Worm (Caenorhabditis elegans) whole organism, young adult: ENCODE data around the gene sdz-26.

ENCODE experiments used
- B0035.1 ChIP-seq: sonication (generic microtip); optimal IDR thresholded peaks from 2 replicates; lab custom pipeline; 2016; ENCODE audit warnings: missing genetic modification characterization, mild to moderate bottlenecking, missing compliant biosample characterization, missing genotype, missing genetic modification reagents
- D2030.7 ChIP-seq: fragments of 200-800 bp; sonication (Bioruptor generic); IDR thresholded peaks from 2 replicates; pipeline ENCODE4 v1.3.6; 2022; ENCODE audit warnings: missing genetic modification reagents, missing genetic modification characterization, missing compliant biosample characterization
- F10E7.11 ChIP-seq: sonication (generic microtip); optimal IDR thresholded peaks from 2 replicates; lab custom pipeline; 2017; ENCODE audit warnings: mild to moderate bottlenecking, missing genetic modification characterization, moderate library complexity, missing compliant biosample characterization
- F37B4.10 ChIP-seq: fragments of 200-800 bp; sonication (Bioruptor generic); IDR thresholded peaks from 2 replicates; pipeline ENCODE4 v1.3.6; 2022; ENCODE audit warnings: missing genetic modification characterization, missing compliant biosample characterization
- F52B5.7 ChIP-seq: sonication (generic microtip); optimal IDR thresholded peaks from 2 replicates; lab custom pipeline; 2016; ENCODE audit warnings: mild to moderate bottlenecking, missing genetic modification characterization, missing compliant biosample characterization
- F57C9.4 ChIP-seq: sonication (generic microtip); optimal IDR thresholded peaks from 2 replicates; lab custom pipeline; 2017; ENCODE audit warnings: mild to moderate bottlenecking, missing genetic modification characterization, missing compliant biosample characterization
- K11D2.4 ChIP-seq: fragments of 200-800 bp; sonication (Bioruptor generic); IDR thresholded peaks from 2 replicates; pipeline ENCODE4 v1.3.6; 2022; ENCODE audit warnings: missing genetic modification reagents, missing genetic modification characterization, missing compliant biosample characterization
- T26A5.8 ChIP-seq: sonication (generic microtip); optimal IDR thresholded peaks from 2 replicates; lab custom pipeline; 2016; ENCODE audit warnings: missing genetic modification characterization, missing compliant biosample characterization
- Y53G8AR.9 ChIP-seq: fragments of 200-800 bp; sonication (Bioruptor generic); conservative IDR thresholded peaks from 2 replicates; pipeline ENCODE4 v1.3.6; 2022; ENCODE audit warnings: missing genetic modification reagents, missing genetic modification characterization, missing compliant biosample characterization
- Y79H2A.3 ChIP-seq: fragments of 200-800 bp; sonication (Bioruptor generic); conservative IDR thresholded peaks from 2 replicates; pipeline ENCODE4 v1.3.6; 2022; ENCODE audit warnings: missing genetic modification reagents, missing genetic modification characterization, missing compliant biosample characterization
- akir-1 ChIP-seq: fragments of 200-800 bp; sonication (Bioruptor generic); optimal IDR thresholded peaks from 2 replicates; lab custom pipeline; 2018; ENCODE audit warnings: mild to moderate bottlenecking, missing genetic modification characterization, moderate library complexity, missing compliant biosample characterization
- ama-1 ChIP-seq, 3 experiments: fragments of 150-350 bp in 1 of 3; sonication (generic microtip) in 2 of 3; optimal IDR thresholded peaks; 2 replicates each; lab custom pipeline; 2014 to 2018; ENCODE audit warnings: missing biosample characterization in 2 of 3, missing genetic modification characterization in 2 of 3, missing genetic modification reagents in 2 of 3
- aptf-2 ChIP-seq: fragments of 200-800 bp; sonication (Bioruptor generic); conservative IDR thresholded peaks from 2 replicates; pipeline ENCODE4 v1.3.6; 2022; ENCODE audit warnings: missing genetic modification reagents, missing genetic modification characterization, missing compliant biosample characterization
- atf-7 ChIP-seq: sonication (generic microtip); optimal IDR thresholded peaks from 2 replicates; lab custom pipeline; 2017; ENCODE audit warnings: mild to moderate bottlenecking, missing genetic modification characterization, missing compliant biosample characterization
- athp-1 ChIP-seq: sonication (generic microtip); optimal IDR thresholded peaks from 2 replicates; lab custom pipeline; 2017; ENCODE audit warnings: mild to moderate bottlenecking, missing genetic modification characterization, missing compliant biosample characterization
- ccch-3 ChIP-seq: fragments of 200-800 bp; sonication (Bioruptor generic); optimal IDR thresholded peaks from 2 replicates; lab custom pipeline; 2018; ENCODE audit warnings: mild to moderate bottlenecking, missing genetic modification characterization, missing compliant biosample characterization
- ceh-58 ChIP-seq: fragments of 200-800 bp; sonication (Bioruptor generic); IDR thresholded peaks from 2 replicates; pipeline ENCODE4 v1.3.6; 2022; ENCODE audit warnings: missing genetic modification characterization, missing compliant biosample characterization
- dpff-1 ChIP-seq: sonication (generic microtip); optimal IDR thresholded peaks from 2 replicates; lab custom pipeline; 2017; ENCODE audit warnings: mild to moderate bottlenecking, missing genetic modification characterization, missing compliant biosample characterization
- egl-44 ChIP-seq: fragments of 200-800 bp; sonication (Bioruptor generic); IDR thresholded peaks from 2 replicates; pipeline ENCODE4 v1.3.6; 2022; ENCODE audit warnings: missing genetic modification reagents, missing genetic modification characterization, missing compliant biosample characterization
- ekl-4 ChIP-seq: fragments of 200-800 bp; sonication (Bioruptor generic); IDR thresholded peaks from 2 replicates; pipeline ENCODE4 v1.3.6; 2022; ENCODE audit warnings: missing genetic modification reagents, missing genetic modification characterization, missing compliant biosample characterization
- hlh-12 ChIP-seq: sonication (generic microtip); optimal IDR thresholded peaks from 2 replicates; lab custom pipeline; 2016; ENCODE audit warnings: missing genetic modification characterization, missing compliant biosample characterization
- hrde-1 ChIP-seq: sonication (generic microtip); optimal IDR thresholded peaks from 2 replicates; lab custom pipeline; 2016; ENCODE audit warnings: missing genetic modification characterization, mild to moderate bottlenecking, missing compliant biosample characterization, moderate library complexity, missing genotype, missing genetic modification reagents, borderline replicate concordance
- hsf-1 ChIP-seq: fragments of 200-800 bp; sonication (Bioruptor generic); IDR thresholded peaks from 2 replicates; pipeline ENCODE4 v1.3.6; 2022; ENCODE audit warnings: missing genetic modification reagents, missing genetic modification characterization, missing compliant biosample characterization
- lag-1 ChIP-seq: fragments of 200-800 bp; sonication (Bioruptor generic); IDR thresholded peaks from 2 replicates; pipeline ENCODE4 v1.3.6; 2022; ENCODE audit warnings: missing genetic modification reagents, missing genetic modification characterization, missing compliant biosample characterization
- lin-26 ChIP-seq: fragments of 200-800 bp; sonication (Bioruptor generic); IDR thresholded peaks from 2 replicates; pipeline ENCODE4 v1.3.6; 2022; ENCODE audit warnings: missing genetic modification reagents, missing genetic modification characterization, missing compliant biosample characterization
- lin-35 ChIP-seq, 3 experiments: fragments of 150-350 bp in 2 of 3; sonication (generic microtip) in 1 of 3; optimal IDR thresholded peaks; 2 replicates each; lab custom pipeline; 2014 to 2018; ENCODE audit warnings: missing biosample characterization in 3 of 3, missing genetic modification characterization in 3 of 3, missing genetic modification reagents in 3 of 3
- lin-40 ChIP-seq: sonication (generic microtip); optimal IDR thresholded peaks from 2 replicates; lab custom pipeline; 2016; ENCODE audit warnings: missing genetic modification characterization, mild to moderate bottlenecking, missing compliant biosample characterization, missing genotype, missing genetic modification reagents
- lsl-1 ChIP-seq: fragments of 200-800 bp; sonication (Bioruptor generic); optimal IDR thresholded peaks from 2 replicates; lab custom pipeline; 2018; ENCODE audit warnings: mild to moderate bottlenecking, missing genetic modification characterization, moderate library complexity, missing compliant biosample characterization
- lsy-27 ChIP-seq: sonication (generic microtip); optimal IDR thresholded peaks from 2 replicates; lab custom pipeline; 2017; ENCODE audit warnings: missing genetic modification characterization, mild to moderate bottlenecking, missing compliant biosample characterization, antibody characterized with exemption, missing genotype, borderline replicate concordance; ENCODE audit not compliant: insufficient read depth
- madf-3 ChIP-seq: fragments of 200-800 bp; sonication (Bioruptor generic); IDR thresholded peaks from 2 replicates; pipeline ENCODE4 v1.3.6; 2022; ENCODE audit warnings: missing genetic modification reagents, missing genetic modification characterization, missing compliant biosample characterization
- madf-8 ChIP-seq: fragments of 200-800 bp; sonication (Bioruptor generic); conservative IDR thresholded peaks from 2 replicates; pipeline ENCODE4 v1.3.6; 2022; ENCODE audit warnings: missing genetic modification reagents, missing genetic modification characterization, missing compliant biosample characterization
- mcd-1 ChIP-seq: fragments of 200-800 bp; sonication (Bioruptor generic); IDR thresholded peaks from 2 replicates; pipeline ENCODE4 v1.3.6; 2022; ENCODE audit warnings: missing genetic modification reagents, missing genetic modification characterization, missing compliant biosample characterization
- nfya-2 ChIP-seq: fragments of 200-800 bp; sonication (Bioruptor generic); IDR thresholded peaks from 2 replicates; pipeline ENCODE4 v1.3.6; 2022; ENCODE audit warnings: missing genetic modification reagents, missing genetic modification characterization, missing compliant biosample characterization
- nhr-120 ChIP-seq: fragments of 200-800 bp; sonication (Bioruptor generic); IDR thresholded peaks from 2 replicates; pipeline ENCODE4 v1.3.6; 2022; ENCODE audit warnings: missing genetic modification characterization, missing compliant biosample characterization
- nhr-179 ChIP-seq: sonication (generic microtip); optimal IDR thresholded peaks from 2 replicates; lab custom pipeline; 2016; ENCODE audit warnings: mild to moderate bottlenecking, missing genetic modification characterization, missing compliant biosample characterization
- pbrm-1 ChIP-seq: fragments of 200-800 bp; sonication (Bioruptor generic); IDR thresholded peaks from 2 replicates; pipeline ENCODE4 v1.3.6; 2022; ENCODE audit warnings: missing genetic modification reagents, missing genetic modification characterization, missing compliant biosample characterization
- rcor-1 ChIP-seq: fragments of 200-800 bp; sonication (Bioruptor generic); IDR thresholded peaks from 2 replicates; pipeline ENCODE4 v1.3.6; 2022; ENCODE audit warnings: missing genetic modification reagents, missing genetic modification characterization, missing compliant biosample characterization
- rec-8 ChIP-seq, 2 experiments: sonication (generic microtip); optimal IDR thresholded peaks; 2 replicates each; lab custom pipeline; 2016; ENCODE audit warnings: mild to moderate bottlenecking in 2 of 2, missing genetic modification characterization in 2 of 2, missing genetic modification reagents in 2 of 2, missing genotype in 2 of 2, missing biosample characterization in 1 of 2, missing compliant biosample characterization in 1 of 2, moderate library complexity in 1 of 2
- repo-1 ChIP-seq: sonication (generic microtip); optimal IDR thresholded peaks from 2 replicates; lab custom pipeline; 2017; ENCODE audit warnings: mild to moderate bottlenecking, missing genetic modification characterization, missing compliant biosample characterization
- somi-1 ChIP-seq: fragments of 200-800 bp; sonication (Bioruptor generic); optimal IDR thresholded peaks from 2 replicates; lab custom pipeline; 2018; ENCODE audit warnings: mild to moderate bottlenecking, missing genetic modification characterization, missing compliant biosample characterization
- tbp1 ChIP-seq: fragments of 200-800 bp; sonication (Bioruptor generic); optimal IDR thresholded peaks from 2 replicates; lab custom pipeline; 2018; ENCODE audit warnings: mild to moderate bottlenecking, missing genetic modification characterization, missing compliant biosample characterization
- tbx-9 ChIP-seq: sonication (generic microtip); optimal IDR thresholded peaks from 2 replicates; lab custom pipeline; 2016; ENCODE audit warnings: borderline replicate concordance, missing genetic modification characterization, inconsistent platforms, missing compliant biosample characterization
- tlf-1 ChIP-seq: fragments of 200-800 bp; sonication (Bioruptor generic); optimal IDR thresholded peaks from 2 replicates; lab custom pipeline; 2018; ENCODE audit warnings: mild to moderate bottlenecking, missing genetic modification characterization, missing compliant biosample characterization
- xnd-1 ChIP-seq: sonication (generic microtip); optimal IDR thresholded peaks from 2 replicates; lab custom pipeline; 2016; ENCODE audit warnings: missing genotype, missing genetic modification reagents, missing genetic modification characterization, missing compliant biosample characterization
- zim-3 ChIP-seq: sonication (generic microtip); optimal IDR thresholded peaks from 2 replicates; lab custom pipeline; 2017; ENCODE audit warnings: mild to moderate bottlenecking, missing genetic modification characterization, moderate library complexity, missing compliant biosample characterization

sdz-26 gene

DNA sequence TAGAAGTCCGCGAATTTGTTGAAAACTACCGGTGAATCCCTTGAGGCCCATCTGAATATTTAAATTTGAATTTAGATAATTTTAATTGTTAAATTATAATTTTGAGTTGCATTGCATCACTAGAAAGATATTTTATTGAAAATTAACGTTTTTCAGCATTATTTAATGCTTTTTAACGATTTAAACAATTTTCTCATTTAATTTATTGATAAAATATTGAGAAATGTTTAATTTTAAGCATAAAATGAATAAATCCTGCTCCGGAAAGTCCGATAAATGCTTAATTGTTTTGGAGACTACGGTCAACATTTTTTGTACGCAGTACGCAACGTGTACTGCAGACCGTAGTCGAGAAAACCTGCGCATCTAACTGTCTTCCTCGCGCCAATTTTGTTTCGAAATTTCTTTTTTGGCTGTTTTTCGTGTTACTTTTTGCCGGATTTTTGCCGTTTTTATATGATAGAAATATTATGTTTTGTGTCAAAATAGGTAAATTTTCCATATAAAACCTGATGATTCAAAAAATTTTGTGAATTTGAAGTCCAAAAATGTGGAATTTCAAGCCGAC lies 32.1 kb upstream of the sdz-26 start, which contains the start of the genes Y54G11A.17, lin-7 and elof-1 (continued):
- TF ChIP-seq somi-1 (GFP tag; lab: Kevin White, UChicago) (no peak), F10E7.11 (tag; lab: Kevin White, UChicago) (no peak), rec-8 (tag; optimal IDR thresholded peaks at IDR 0.05; lab: Kevin White, UChicago) (no peak), B0035.1 (tag; lab: Kevin White, UChicago) (no peak), F37B4.10 (GFP tag; lab: Robert Waterston, UW) (no peak), akir-1 (GFP tag; lab: Kevin White, UChicago) (no peak)

- TF ChIP-seq dpff-1 (tag; lab: Kevin White, UChicago), result no peak
- peak; percentile 68 for TF ChIP-seq atf-7 (tag; lab: Kevin White, UChicago)
- TF ChIP-seq F57C9.4 (tag; lab: Kevin White, UChicago), result peak; percentile 17
- TF ChIP-seq rcor-1 (GFP tag; lab: Robert Waterston, UW), result peak; percentile 55
- TF ChIP-seq ccch-3, result no peak
- peak; percentile 53 for TF ChIP-seq athp-1 (tag; lab: Kevin White, UChicago)
- TF ChIP-seq hrde-1 (tag; lab: Kevin White, UChicago), result peak; percentile 70
- 0 out of 2 replicates have a peak, but pooled peaks have one; percentile 51 for TF ChIP-seq Y53G8AR.9 (GFP tag; lab: Robert Waterston, UW)
- TF ChIP-seq pbrm-1 (GFP tag; lab: Robert Waterston, UW), result 0 out of 2 replicates have a peak, but pooled peaks have one; percentile 28
- TF ChIP-seq tbp1, result peak; percentile 48
- no peak for TF ChIP-seq K11D2.4 (GFP tag; lab: Robert Waterston, UW)
- TF ChIP-seq hlh-12 (tag; lab: Kevin White, UChicago), result no peak
- peak; percentile 71 for TF ChIP-seq repo-1
- TF ChIP-seq tlf-1 (GFP tag; lab: Kevin White, UChicago), result peak; percentile 31
- no peak for TF ChIP-seq madf-8
- no peak for TF ChIP-seq ekl-4 (GFP tag; lab: Robert Waterston, UW)
- peak; percentile 36 for TF ChIP-seq tbx-9 (tag; lab: Kevin White, UChicago)
- 0 out of 2 replicates have a peak, but pooled peaks have one; percentile 41 for TF ChIP-seq egl-44 (GFP tag; lab: Robert Waterston, UW)
- peak; percentile 38; the same call in 1 of the 2 replicates for TF ChIP-seq mcd-1 (GFP tag; lab: Robert Waterston, UW)
- TF ChIP-seq lsl-1 (GFP tag; lab: Kevin White, UChicago), result peak; percentile 46
- no peak for TF ChIP-seq nhr-179 (tag; lab: Kevin White, UChicago)
- no peak for TF ChIP-seq lin-40
- peak; percentile 78; the same call in 1 of the 2 replicates for TF ChIP-seq madf-3 (GFP tag; lab: Robert Waterston, UW)
- no peak for TF ChIP-seq nhr-120 (GFP tag; lab: Robert Waterston, UW)
- peak; percentile 40 for TF ChIP-seq xnd-1
- 0 out of 2 replicates have a peak, but pooled peaks have one; percentile 53 for TF ChIP-seq lin-26 (GFP tag; lab: Robert Waterston, UW)
- no peak for TF ChIP-seq lsy-27 (tag; lab: Kevin White, UChicago)
- TF ChIP-seq F52B5.7 (tag; lab: Kevin White, UChicago), result peak; percentile 39
- TF ChIP-seq aptf-2 (GFP tag; lab: Robert Waterston, UW), result no peak
- TF ChIP-seq ceh-58 (GFP tag; lab: Robert Waterston, UW), result 0 out of 2 replicates have a peak, but pooled peaks have one; percentile 58
- peak; percentile 38 for TF ChIP-seq zim-3 (tag; lab: Kevin White, UChicago)
- 0 out of 2 replicates have a peak, but pooled peaks have one; percentile 32 for TF ChIP-seq Y79H2A.3 (GFP tag; lab: Robert Waterston, UW)
- TF ChIP-seq T26A5.8 (tag; lab: Kevin White, UChicago), result peak; percentile 4
- TF ChIP-seq nfya-2 (GFP tag; lab: Robert Waterston, UW), result 0 out of 2 replicates have a peak, but pooled peaks have one; percentile 66
- TF ChIP-seq lag-1 (GFP tag; lab: Robert Waterston, UW), result no peak
- no peak for TF ChIP-seq ama-1 (optimal IDR thresholded peaks at IDR 0.05; lab: Kevin White, UChicago)
- TF ChIP-seq ama-1 (GFP tag; optimal IDR thresholded peaks at IDR 0.05; lab: Kevin White, UChicago), result peak in 1 of 2 experiments; percentile 75
- TF ChIP-seq lin-35 (GFP tag; optimal IDR thresholded peaks at IDR 0.05; lab: Kevin White, UChicago), result no peak
- TF ChIP-seq hsf-1 (GFP tag; lab: Robert Waterston, UW), result peak; percentile 75
- 0 out of 2 replicates have a peak, but pooled peaks have one; percentile 13 for TF ChIP-seq D2030.7 (GFP tag; lab: Robert Waterston, UW)
Measured at ce11 chrII:14350768-14351167, 30.8 kb upstream of the sdz-26 start.
